Fruit fly (Drosophila melanogaster) whole organism: ENCODE data around the gene Hexo1.

Source experiments
- pan ChIP-seq: fragments of >200 bp; optimal IDR thresholded peaks from 2 replicates; lab custom pipeline; 2017
- psq ChIP-seq: fragments of >200 bp; optimal IDR thresholded peaks from 2 replicates; lab custom pipeline; 2017

- TF ChIP-seq pan (lab: Kevin White, UChicago) (no peak), psq (lab: Kevin White, UChicago) (no peak)
Measured at dm6 chr3L:4307691-4308383, 19.4 kb downstream of the Hexo1 start, which contains the start of gene dyl.
